Fruit fly (Drosophila melanogaster): Measurements from ENCODE around the gene CG14551.

CG14551 gene

dm6 chr3R:26104302-26105140 lies 41.7 kb upstream of the CG14551 start (continued):
- TF ChIP-seq trem (tag; optimal IDR thresholded peaks at IDR 0.05) = no peak
- no peak for TF ChIP-seq CG5180 (GFP tag; optimal IDR thresholded peaks at IDR 0.05)
- 0 out of 2 replicates have a peak, but pooled peaks have one; percentile 35 for TF ChIP-seq wdn (GFP tag; IDR thresholded peaks at IDR 0.05)
- TF ChIP-seq Hr51 (GFP tag; optimal IDR thresholded peaks at IDR 0.05) = peak in 1 of 2 experiments; percentile 39
- TF ChIP-seq CG7556 (GFP tag; optimal IDR thresholded peaks at IDR 0.05) = peak; percentile 35
- TF ChIP-seq Nf-YA (GFP tag; IDR thresholded peaks at IDR 0.05) = no peak
- TF ChIP-seq CG32532 (GFP tag; IDR thresholded peaks at IDR 0.05) = peak; percentile 71
- no peak for TF ChIP-seq CG33213 (GFP tag; optimal IDR thresholded peaks at IDR 0.05)
- TF ChIP-seq Hr78 (GFP tag; optimal IDR thresholded peaks at IDR 0.05) = no peak
- no peak for TF ChIP-seq repo (GFP tag; optimal IDR thresholded peaks at IDR 0.05)
- no peak for TF ChIP-seq H15 (GFP tag; IDR thresholded peaks at IDR 0.05)
- TF ChIP-seq CG16815 (GFP tag; optimal IDR thresholded peaks at IDR 0.05) = peak; percentile 8
- TF ChIP-seq CG10959 (GFP tag; IDR thresholded peaks at IDR 0.05) = no peak
- no peak for TF ChIP-seq HLHmδ (GFP tag; optimal IDR thresholded peaks at IDR 0.05)
- peak; percentile 78 for TF ChIP-seq dysf (GFP tag; IDR thresholded peaks at IDR 0.05)
- TF ChIP-seq C15 (GFP tag; IDR thresholded peaks at IDR 0.05) = no peak
- TF ChIP-seq btn (GFP tag; optimal IDR thresholded peaks at IDR 0.05) = no peak
- no peak for TF ChIP-seq Side (GFP tag; optimal IDR thresholded peaks at IDR 0.05)
- TF ChIP-seq oc (tag; optimal IDR thresholded peaks at IDR 0.05) = no peak
- TF ChIP-seq Nf-YB (GFP tag; optimal IDR thresholded peaks at IDR 0.05) = no peak
- no peak for TF ChIP-seq gfzf (GFP tag; optimal IDR thresholded peaks at IDR 0.05)
- no peak for TF ChIP-seq z (GFP tag; IDR thresholded peaks at IDR 0.05)
- TF ChIP-seq Atf3 (GFP tag; optimal IDR thresholded peaks at IDR 0.05) = no peak
- TF ChIP-seq CG2678 (tag; optimal IDR thresholded peaks at IDR 0.05) = peak; percentile 68
- TF ChIP-seq Hmr (GFP tag; optimal IDR thresholded peaks at IDR 0.05) = peak; percentile 66
- peak; percentile 42 for TF ChIP-seq CG15269 (tag; optimal IDR thresholded peaks at IDR 0.05)
- no peak for TF ChIP-seq gt (GFP tag; IDR thresholded peaks at IDR 0.05)
- peak; percentile 20 for TF ChIP-seq CG12659 (GFP tag; optimal IDR thresholded peaks at IDR 0.05)
- no peak for TF ChIP-seq Asciz (GFP tag; optimal IDR thresholded peaks at IDR 0.05)
- peak; percentile 34 for TF ChIP-seq tio (GFP tag; optimal IDR thresholded peaks at IDR 0.05)
- TF ChIP-seq CG3163 (GFP tag; optimal IDR thresholded peaks at IDR 0.05) = no peak
- peak; percentile 28 for TF ChIP-seq CG12155 (GFP tag; optimal IDR thresholded peaks at IDR 0.05)
- no peak for TF ChIP-seq run (tag; optimal IDR thresholded peaks at IDR 0.05)
- TF ChIP-seq CG17612 (GFP tag; IDR thresholded peaks at IDR 0.05) = no peak
- TF ChIP-seq CG33557 (GFP tag; optimal IDR thresholded peaks at IDR 0.05) = peak; percentile 9
- TF ChIP-seq Abd-B (GFP tag; optimal IDR thresholded peaks at IDR 0.05) = no peak
- TF ChIP-seq Doc2 (GFP tag; IDR thresholded peaks at IDR 0.05) = no peak
- TF ChIP-seq CG18599 (GFP tag; optimal IDR thresholded peaks at IDR 0.05) = peak; percentile 69
- TF ChIP-seq CG14050 (GFP tag; IDR thresholded peaks at IDR 0.05) = no peak
- no peak for TF ChIP-seq CG1602 (GFP tag; optimal IDR thresholded peaks at IDR 0.05)
- no peak for TF ChIP-seq hbn (GFP tag; IDR thresholded peaks at IDR 0.05; ENCODE audit: partially characterized antibody)
- TF ChIP-seq bigmax (GFP tag; optimal IDR thresholded peaks at IDR 0.05) = no peak
- TF ChIP-seq CG8924 (tag; optimal IDR thresholded peaks at IDR 0.05) = peak; percentile 31
- peak; percentile 27 for TF ChIP-seq CG7928 (GFP tag; optimal IDR thresholded peaks at IDR 0.05)
- no peak for TF ChIP-seq Eip74EF (GFP tag; optimal IDR thresholded peaks at IDR 0.05)
- peak; percentile 39 for TF ChIP-seq CoRest (tag; optimal IDR thresholded peaks at IDR 0.05)
- TF ChIP-seq ro (GFP tag; IDR thresholded peaks at IDR 0.05) = no peak
- 0 out of 4 replicates have a peak, but pooled peaks have one; percentile 30 for TF ChIP-seq chinmo (GFP tag; IDR thresholded peaks at IDR 0.05; ENCODE audit: partially characterized antibody)

All from whole organism, embryonic.